Worm (Caenorhabditis elegans) whole organism, L3 larva: Measurements from ENCODE around the gene him-8.

ENCODE experiments used
- aly-2 ChIP-seq: fragments of 150-350 bp; optimal IDR thresholded peaks from 2 replicates; lab custom pipeline; 2014; ENCODE audit warnings: missing biosample characterization, missing genetic modification characterization
- ceh-82 ChIP-seq: fragments of 150-350 bp; optimal IDR thresholded peaks from 2 replicates; lab custom pipeline; 2014; ENCODE audit warnings: missing biosample characterization, missing genetic modification characterization
- lin-15B ChIP-seq: fragments of 150-350 bp; optimal IDR thresholded peaks from 2 replicates; lab custom pipeline; 2014; ENCODE audit warnings: missing biosample characterization, missing genetic modification characterization
- nhr-11 ChIP-seq: fragments of 150-350 bp; optimal IDR thresholded peaks from 2 replicates; lab custom pipeline; 2014; ENCODE audit warnings: missing biosample characterization, missing genetic modification characterization
- nhr-237 ChIP-seq: fragments of 150-350 bp; optimal IDR thresholded peaks from 2 replicates; lab custom pipeline; 2014; ENCODE audit warnings: missing biosample characterization, missing genetic modification characterization
- nhr-28 ChIP-seq: fragments of 150-350 bp; optimal IDR thresholded peaks from 2 replicates; lab custom pipeline; 2014; ENCODE audit warnings: missing biosample characterization, missing genetic modification characterization
- nhr-76 ChIP-seq: fragments of 150-350 bp; sonication (generic microtip); optimal IDR thresholded peaks from 5 replicates; lab custom pipeline; 2014; ENCODE audit warnings: missing biosample characterization, missing genetic modification characterization
- snpc-4 ChIP-seq: fragments of 150-350 bp; optimal IDR thresholded peaks from 2 replicates; lab custom pipeline; 2014; ENCODE audit warnings: missing biosample characterization, missing genetic modification characterization
- unc-62 ChIP-seq: fragments of 150-350 bp; sonication (generic microtip); optimal IDR thresholded peaks from 4 replicates; lab custom pipeline; 2014; ENCODE audit warnings: missing biosample characterization, missing genetic modification reagents, missing genetic modification characterization
- ztf-4 ChIP-seq: fragments of 150-350 bp; optimal IDR thresholded peaks from 2 replicates; lab custom pipeline; 2014; ENCODE audit warnings: missing biosample characterization, missing genetic modification characterization

ce11 chrIV:10530648-10531047 lies 31.1 kb upstream of the him-8 start, which contains the start of gene T07G12.2:
- TF ChIP-seq nhr-237 (tag; lab: Kevin White, UChicago) (no peak), nhr-11 (tag; lab: Kevin White, UChicago) (no peak), snpc-4 (tag; lab: Kevin White, UChicago) (no peak), nhr-28 (tag; lab: Kevin White, UChicago) (no peak), aly-2 (tag; lab: Kevin White, UChicago) (no peak), ztf-4 (no peak), lin-15B (no peak), nhr-76 (no peak), ceh-82 (tag; lab: Kevin White, UChicago) (no peak), unc-62 (GFP tag; lab: Kevin White, UChicago) (no peak)
